Worm (Caenorhabditis elegans): Measurements from ENCODE around the gene Y44A6C.1.

Y44A6C.1 gene

DNA sequence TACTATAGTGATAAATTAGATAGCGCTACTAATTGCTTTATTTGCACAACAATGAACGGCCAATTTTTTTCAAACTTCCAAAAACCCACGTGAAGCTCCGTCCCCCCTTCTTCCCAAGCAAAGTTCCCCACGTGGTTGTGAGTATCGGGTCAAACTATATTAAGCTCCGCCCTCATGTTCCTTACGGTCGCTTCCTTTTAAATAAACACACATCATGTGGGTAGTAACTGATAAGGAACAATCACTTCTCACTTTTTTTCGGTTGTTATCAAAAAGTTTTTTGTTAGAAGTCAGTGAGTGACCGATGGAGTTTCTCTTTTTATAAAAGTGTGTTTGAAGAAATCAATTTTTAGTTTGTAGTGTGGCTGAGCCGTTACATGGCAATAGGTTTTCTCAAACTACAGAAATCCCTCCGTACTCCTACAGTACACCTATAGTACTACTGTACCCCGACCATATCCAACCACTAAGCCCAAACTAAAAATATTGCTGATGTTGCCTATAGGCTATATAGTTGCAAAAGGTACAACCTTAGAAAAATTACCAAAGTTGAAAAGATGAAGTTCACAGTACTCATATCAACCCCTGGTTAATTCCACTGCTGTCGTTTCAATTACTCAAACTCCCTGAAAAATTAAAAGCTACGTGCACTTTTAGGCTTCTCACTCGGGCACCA, 1.3 kb upstream of the Y44A6C.1 start:
- TF ChIP-seq ref-1 (GFP tag; conservative IDR thresholded peaks at IDR 0.05), result no peak
- no peak for TF ChIP-seq ztf-29 (GFP tag; IDR thresholded peaks at IDR 0.05)
- no peak for TF ChIP-seq tab-1 (GFP tag; IDR thresholded peaks at IDR 0.05)
- no peak for TF ChIP-seq T22C8.4 (GFP tag; IDR thresholded peaks at IDR 0.05)

DNA sequence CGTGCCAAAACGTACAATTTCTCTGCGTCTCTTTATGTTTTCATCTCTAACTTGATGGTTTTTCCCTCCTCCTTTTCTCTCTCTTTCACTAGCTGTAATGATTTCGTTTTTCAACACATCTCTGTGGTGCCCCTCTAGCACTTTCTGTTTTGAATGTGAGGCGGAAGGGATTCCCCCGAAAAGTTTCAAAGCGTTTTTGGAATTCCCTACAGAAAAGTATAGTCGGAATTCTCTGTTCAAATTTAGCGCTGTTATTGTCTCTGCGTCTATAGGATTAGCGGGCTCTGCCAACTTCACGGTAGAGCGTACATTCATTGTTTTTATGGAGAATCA, 760 bp upstream of the Y44A6C.1 start:
- no peak for TF ChIP-seq tab-1 (GFP tag; IDR thresholded peaks at IDR 0.05)
- TF ChIP-seq cog-1 (tag; optimal IDR thresholded peaks at IDR 0.05), result no peak
- no peak for TF ChIP-seq klf-2 (GFP tag; conservative IDR thresholded peaks at IDR 0.05)
- TF ChIP-seq med-1 (GFP tag; optimal IDR thresholded peaks at IDR 0.05; ENCODE audit: insufficient read depth), result no peak
- TF ChIP-seq T22C8.4 (GFP tag; IDR thresholded peaks at IDR 0.05), result no peak
- no peak for TF ChIP-seq flt-1 (GFP tag; IDR thresholded peaks at IDR 0.05)
- no peak for TF ChIP-seq ref-1 (GFP tag; conservative IDR thresholded peaks at IDR 0.05)
- no peak for TF ChIP-seq ztf-23 (GFP tag; IDR thresholded peaks at IDR 0.05)

DNA sequence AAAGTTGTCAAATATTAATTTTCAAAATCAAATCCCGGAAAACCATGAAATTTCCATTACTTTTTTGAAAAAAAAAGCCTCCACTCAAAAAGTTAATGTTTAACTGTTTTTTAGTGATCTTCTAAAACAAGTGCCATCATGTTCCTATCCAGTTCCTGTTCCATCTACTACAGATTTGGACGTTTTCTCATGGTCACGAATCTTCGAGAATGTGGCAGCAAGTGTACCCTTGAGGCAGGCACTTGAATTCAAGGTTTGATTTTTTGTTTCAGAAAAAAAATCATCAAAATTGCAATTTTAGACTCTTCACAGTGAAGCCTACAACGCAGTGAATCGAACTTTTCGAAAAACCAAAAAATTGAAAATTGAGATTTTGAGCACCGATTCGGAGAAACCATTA, 783 bp downstream of the Y44A6C.1 start:
- no peak for TF ChIP-seq ref-1 (GFP tag; conservative IDR thresholded peaks at IDR 0.05)
- no peak for TF ChIP-seq tab-1 (GFP tag; IDR thresholded peaks at IDR 0.05)
- no peak for TF ChIP-seq klf-2 (GFP tag; conservative IDR thresholded peaks at IDR 0.05)
- no peak for TF ChIP-seq ztf-29 (GFP tag; IDR thresholded peaks at IDR 0.05)
- no peak for TF ChIP-seq flt-1 (GFP tag; IDR thresholded peaks at IDR 0.05)
- no peak for TF ChIP-seq T22C8.4 (GFP tag; IDR thresholded peaks at IDR 0.05)
- TF ChIP-seq ztf-23 (GFP tag; IDR thresholded peaks at IDR 0.05), result no peak
- TF ChIP-seq cog-1 (tag; optimal IDR thresholded peaks at IDR 0.05), result no peak
- TF ChIP-seq med-1 (GFP tag; optimal IDR thresholded peaks at IDR 0.05; ENCODE audit: insufficient read depth), result no peak

DNA sequence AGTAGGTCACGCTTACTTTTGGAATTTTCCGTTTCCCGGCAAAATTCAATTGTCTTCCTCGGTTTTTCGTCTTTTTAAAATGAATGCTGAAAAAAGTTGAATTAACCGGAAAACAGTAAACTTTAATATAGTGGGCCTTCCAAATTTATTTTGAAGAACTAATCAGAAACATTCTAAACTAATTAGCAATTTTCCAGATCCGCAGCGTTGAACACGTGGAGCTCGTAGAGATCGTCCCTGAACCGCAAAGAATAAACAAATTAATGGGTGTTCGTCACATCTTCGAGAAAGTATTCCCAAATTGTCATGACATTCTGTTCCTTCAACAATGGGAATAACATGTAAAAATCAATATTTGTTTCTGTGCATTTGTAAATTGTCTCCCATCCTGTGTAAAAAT, 2.5 kb downstream of the Y44A6C.1 start:
- TF ChIP-seq tab-1 (GFP tag; IDR thresholded peaks at IDR 0.05) (no peak), cog-1 (tag; optimal IDR thresholded peaks at IDR 0.05) (no peak), klf-2 (GFP tag; conservative IDR thresholded peaks at IDR 0.05) (no peak), med-1 (GFP tag; optimal IDR thresholded peaks at IDR 0.05; ENCODE audit: insufficient read depth) (no peak)

DNA sequence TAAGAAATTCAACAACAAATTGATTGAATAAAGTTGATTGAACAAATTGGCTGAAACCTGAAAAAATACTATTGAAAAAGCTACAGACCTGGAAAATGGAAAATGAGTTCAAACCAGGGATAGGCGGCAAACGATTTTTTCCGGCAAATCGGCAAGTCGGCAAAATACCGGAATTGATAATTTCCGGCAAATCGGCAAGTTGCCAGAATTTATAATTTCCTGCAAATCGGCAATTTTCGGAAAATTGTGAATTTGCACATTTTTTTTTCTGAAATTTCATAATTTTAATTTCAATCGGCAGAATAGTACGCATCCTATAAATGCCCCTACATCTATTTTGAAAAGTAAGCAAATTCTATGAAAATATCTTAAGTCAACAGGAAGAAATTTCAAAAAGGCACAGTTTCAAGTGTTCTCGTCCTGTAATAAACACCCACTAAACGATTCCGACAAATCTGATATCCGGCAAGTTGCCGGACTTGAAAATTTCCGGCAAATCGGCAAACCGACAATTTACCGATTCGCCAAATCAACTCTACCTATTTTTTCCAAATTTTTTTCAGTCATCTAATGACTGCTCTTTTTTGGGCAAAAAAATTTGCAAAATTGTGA, 3.2 kb downstream of the Y44A6C.1 start:
- TF ChIP-seq med-1 (GFP tag; optimal IDR thresholded peaks at IDR 0.05; ENCODE audit: insufficient read depth) (no peak), ref-1 (GFP tag; conservative IDR thresholded peaks at IDR 0.05) (no peak), T22C8.4 (GFP tag; IDR thresholded peaks at IDR 0.05) (0 out of 2 replicates have a peak, but pooled peaks have one; percentile 8), klf-2 (GFP tag; conservative IDR thresholded peaks at IDR 0.05) (no peak), ztf-29 (GFP tag; IDR thresholded peaks at IDR 0.05) (no peak), ztf-23 (GFP tag; IDR thresholded peaks at IDR 0.05) (peak; percentile 41; the same call in 1 of the 2 replicates)

DNA sequence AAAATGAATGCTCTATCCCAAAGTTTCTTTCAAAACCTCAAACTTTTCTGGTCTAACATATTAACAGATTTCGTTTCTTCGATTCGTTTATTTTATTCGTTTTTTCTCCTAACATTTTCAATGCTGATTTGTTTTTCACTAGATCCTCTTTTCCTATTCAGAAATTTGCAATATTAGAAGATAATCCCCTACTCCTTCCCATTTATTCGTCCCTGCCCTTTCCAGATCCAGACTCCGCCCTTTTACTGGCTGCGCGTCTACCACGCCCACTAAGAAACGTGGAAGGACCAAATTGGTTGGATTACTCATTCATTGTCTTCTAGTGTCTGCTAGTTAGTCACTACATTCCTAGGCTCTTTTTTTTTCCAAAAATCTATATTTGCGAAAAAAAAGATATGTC, 8.2 kb downstream of the Y44A6C.1 start, which contains the start of gene Y44A6C.2:
Gene Y44A6C.2 (plus strand): TSS at position 301 of the 400 bp plus-strand sequence.
- no peak for TF ChIP-seq cog-1 (tag; optimal IDR thresholded peaks at IDR 0.05)
- TF ChIP-seq med-1 (GFP tag; optimal IDR thresholded peaks at IDR 0.05; ENCODE audit: insufficient read depth), result no peak
- TF ChIP-seq T22C8.4 (GFP tag; IDR thresholded peaks at IDR 0.05), result no peak
- no peak for TF ChIP-seq tab-1 (GFP tag; IDR thresholded peaks at IDR 0.05)
- no peak for TF ChIP-seq ztf-23 (GFP tag; IDR thresholded peaks at IDR 0.05)
- TF ChIP-seq ref-1 (GFP tag; conservative IDR thresholded peaks at IDR 0.05), result no peak
- no peak for TF ChIP-seq klf-2 (GFP tag; conservative IDR thresholded peaks at IDR 0.05)
- no peak for TF ChIP-seq flt-1 (GFP tag; IDR thresholded peaks at IDR 0.05)
- TF ChIP-seq ztf-29 (GFP tag; IDR thresholded peaks at IDR 0.05), result no peak

DNA sequence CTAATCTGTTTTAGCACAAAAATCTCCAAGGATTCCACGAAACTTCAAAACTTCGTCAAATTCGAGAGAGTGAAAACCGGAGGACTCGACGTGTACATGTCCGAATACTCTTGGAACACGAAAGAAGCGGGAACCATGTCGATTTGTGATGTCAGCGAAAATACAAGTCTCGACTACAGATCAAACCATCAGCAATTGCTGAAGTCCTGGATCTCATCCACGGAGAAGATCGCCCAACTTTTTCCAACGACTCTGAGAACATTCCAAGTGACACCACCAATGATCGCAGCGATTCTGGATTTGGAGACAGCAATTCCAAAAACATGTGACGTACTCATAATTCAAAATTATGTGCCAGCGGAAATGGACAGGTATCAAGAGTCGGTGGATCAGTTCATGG, 8.7 kb downstream of the Y44A6C.1 start:
- TF ChIP-seq flt-1 (GFP tag; IDR thresholded peaks at IDR 0.05) (no peak), ztf-23 (GFP tag; IDR thresholded peaks at IDR 0.05) (no peak), ztf-29 (GFP tag; IDR thresholded peaks at IDR 0.05) (no peak), med-1 (GFP tag; optimal IDR thresholded peaks at IDR 0.05; ENCODE audit: insufficient read depth) (no peak), cog-1 (tag; optimal IDR thresholded peaks at IDR 0.05) (no peak), klf-2 (GFP tag; conservative IDR thresholded peaks at IDR 0.05) (no peak), T22C8.4 (GFP tag; IDR thresholded peaks at IDR 0.05) (no peak), ref-1 (GFP tag; conservative IDR thresholded peaks at IDR 0.05) (no peak), tab-1 (GFP tag; IDR thresholded peaks at IDR 0.05) (no peak)

DNA sequence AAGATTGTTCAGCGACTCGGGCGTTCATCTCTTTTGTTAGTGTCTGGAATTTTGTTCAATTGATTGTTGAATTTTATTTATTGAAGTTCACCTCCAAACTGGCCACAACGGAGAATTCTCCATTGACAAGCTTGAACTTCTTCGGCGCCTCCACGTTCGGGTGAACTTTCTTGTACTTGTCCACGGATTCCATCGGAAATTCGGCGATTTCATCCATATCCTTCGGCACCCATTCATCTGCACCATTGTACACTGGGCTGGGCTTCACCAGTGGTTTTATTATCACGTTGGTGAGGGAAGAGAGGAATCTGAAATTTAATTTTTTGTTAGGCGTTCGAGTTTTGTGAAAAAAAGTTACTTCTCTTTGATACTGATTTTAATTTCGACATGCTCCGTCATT, 13.7 kb downstream of the Y44A6C.1 start:
- TF ChIP-seq ref-1 (GFP tag; conservative IDR thresholded peaks at IDR 0.05), result no peak
- TF ChIP-seq med-1 (GFP tag; optimal IDR thresholded peaks at IDR 0.05; ENCODE audit: insufficient read depth), result no peak
- no peak for TF ChIP-seq cog-1 (tag; optimal IDR thresholded peaks at IDR 0.05)
- TF ChIP-seq ztf-23 (GFP tag; IDR thresholded peaks at IDR 0.05), result no peak
- no peak for TF ChIP-seq tab-1 (GFP tag; IDR thresholded peaks at IDR 0.05)
- TF ChIP-seq flt-1 (GFP tag; IDR thresholded peaks at IDR 0.05), result no peak
- TF ChIP-seq klf-2 (GFP tag; conservative IDR thresholded peaks at IDR 0.05), result no peak
- TF ChIP-seq T22C8.4 (GFP tag; IDR thresholded peaks at IDR 0.05), result no peak
- TF ChIP-seq ztf-29 (GFP tag; IDR thresholded peaks at IDR 0.05), result no peak

DNA sequence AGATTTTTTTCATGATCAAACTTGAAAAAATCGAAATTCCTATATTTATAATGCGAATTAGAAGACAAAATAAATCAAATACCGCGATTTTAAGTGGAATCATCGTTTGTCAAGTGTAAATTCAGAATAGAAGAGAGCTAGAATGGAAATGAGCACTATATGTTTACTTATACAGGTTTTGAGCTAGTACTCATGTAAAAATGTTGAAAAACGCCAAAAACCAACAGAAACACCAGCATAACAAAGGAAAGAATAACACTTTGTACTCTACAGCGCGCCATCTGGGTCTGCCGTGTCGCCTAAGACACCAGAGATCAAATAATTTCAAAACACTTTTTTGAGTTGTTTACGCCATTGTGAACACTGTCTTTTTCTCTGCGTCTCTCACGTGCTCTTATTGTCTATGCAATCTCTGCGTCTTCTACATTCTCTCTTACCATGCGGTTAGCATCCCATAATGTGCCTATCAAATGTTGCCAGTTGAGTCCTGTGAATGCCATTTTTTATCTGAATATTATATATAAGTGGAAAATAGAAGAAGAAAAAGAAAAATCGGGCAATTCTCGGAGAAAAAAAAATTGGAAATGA, 15.1 kb downstream of the Y44A6C.1 start, which contains the start of gene ipla-3:
Gene ipla-3 (minus strand): TSS at position 510 of the 588 bp plus-strand sequence.
- peak; percentile 54 for TF ChIP-seq cog-1 (tag; optimal IDR thresholded peaks at IDR 0.05)
- TF ChIP-seq med-1 (GFP tag; optimal IDR thresholded peaks at IDR 0.05; ENCODE audit: insufficient read depth), result no peak

DNA sequence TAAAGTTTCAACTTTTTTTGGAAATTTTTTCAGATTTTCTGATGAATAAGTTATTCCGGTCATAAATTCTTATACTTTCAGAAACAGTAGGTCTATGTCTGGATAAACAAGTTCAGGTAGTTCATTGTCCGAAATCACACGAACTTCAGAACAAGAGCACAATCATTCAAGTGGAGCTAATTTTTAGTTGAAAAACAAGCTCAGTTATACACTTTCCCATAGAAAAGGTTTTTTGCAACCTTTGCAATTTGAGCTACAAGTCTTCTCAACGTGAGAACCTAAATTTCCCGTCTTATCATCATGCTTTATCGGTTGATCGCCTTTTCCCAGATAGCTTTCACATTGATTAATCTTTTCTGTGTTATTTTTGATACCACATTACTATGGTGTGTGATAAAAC, 18.1 kb downstream of the Y44A6C.1 start, which contains the start of gene srxa-1:
Gene srxa-1 (plus strand): TSS at position 301 of the 400 bp plus-strand sequence.
- no peak for TF ChIP-seq ref-1 (GFP tag; conservative IDR thresholded peaks at IDR 0.05)

Data from whole organism, midembryonic.